Worm (Caenorhabditis elegans) whole organism, L3 larva: ENCODE data around the gene H01G02.1.
"Not testable (repeated sequence)": the region's sequence is repeated elsewhere in the genome, so short reads cannot be mapped to it uniquely, and the experiment has no call there.

Source experiments
- R02D3.7 ChIP-seq: fragments of 150-350 bp; optimal IDR thresholded peaks from 2 replicates; lab custom pipeline; 2014; ENCODE audit warnings: missing biosample characterization, missing genetic modification characterization
- ZK546.5 ChIP-seq: sonication (generic microtip); optimal IDR thresholded peaks from 2 replicates; lab custom pipeline; 2017; ENCODE audit warnings: missing biosample characterization, missing genetic modification characterization
- aly-2 ChIP-seq: fragments of 150-350 bp; optimal IDR thresholded peaks from 2 replicates; lab custom pipeline; 2014; ENCODE audit warnings: missing biosample characterization, missing genetic modification characterization
- ceh-16 ChIP-seq: sonication (generic microtip); optimal IDR thresholded peaks from 2 replicates; lab custom pipeline; 2017; ENCODE audit warnings: missing biosample characterization, missing genetic modification characterization
- ceh-28 ChIP-seq: fragments of 150-350 bp; optimal IDR thresholded peaks from 2 replicates; lab custom pipeline; 2014; ENCODE audit warnings: missing biosample characterization, missing genetic modification reagents, missing genetic modification characterization
- ceh-82 ChIP-seq: fragments of 150-350 bp; optimal IDR thresholded peaks from 2 replicates; lab custom pipeline; 2014; ENCODE audit warnings: missing biosample characterization, missing genetic modification characterization
- daf-12 ChIP-seq: fragments of 150-350 bp; optimal IDR thresholded peaks from 2 replicates; lab custom pipeline; 2014; ENCODE audit warnings: missing biosample characterization, missing genetic modification reagents, missing genetic modification characterization
- egl-27 ChIP-seq: sonication (generic microtip); optimal IDR thresholded peaks from 4 replicates; lab custom pipeline; 2017; ENCODE audit warnings: missing biosample characterization, missing genetic modification reagents, missing genetic modification characterization
- egl-5 ChIP-seq: fragments of 150-350 bp; optimal IDR thresholded peaks from 2 replicates; lab custom pipeline; 2017; ENCODE audit warnings: missing biosample characterization, missing genetic modification reagents, missing genetic modification characterization, inconsistent platforms
- elt-1 ChIP-seq: fragments of 150-350 bp; optimal IDR thresholded peaks from 2 replicates; lab custom pipeline; 2014; ENCODE audit warnings: missing biosample characterization, missing genetic modification characterization
- elt-2 ChIP-seq: sonication (generic microtip); optimal IDR thresholded peaks from 2 replicates; lab custom pipeline; 2016; ENCODE audit warnings: missing genetic modification reagents, mild to moderate bottlenecking, missing genetic modification characterization, missing compliant biosample characterization
- elt-3 ChIP-seq, 3 experiments: fragments of 150-350 bp in 1 of 3; sonication (generic microtip) in 2 of 3; optimal IDR thresholded peaks; 2 replicates in 2 of 3; 4 replicates in 1 of 3; lab custom pipeline; 2014 to 2017; ENCODE audit warnings: missing biosample characterization in 3 of 3, missing genetic modification characterization in 3 of 3
- eor-1 ChIP-seq, 2 experiments: fragments of 150-350 bp; optimal IDR thresholded peaks; 2 replicates each; lab custom pipeline; 2014 to 2018; ENCODE audit warnings: missing biosample characterization in 2 of 2, missing genetic modification characterization in 2 of 2
- hmg-11 ChIP-seq: sonication (generic microtip); optimal IDR thresholded peaks from 2 replicates; lab custom pipeline; 2016; ENCODE audit warnings: missing genetic modification characterization, missing compliant biosample characterization
- jun-1 ChIP-seq: fragments of 150-350 bp; optimal IDR thresholded peaks from 2 replicates; lab custom pipeline; 2014; ENCODE audit warnings: missing biosample characterization, missing genetic modification reagents, missing genetic modification characterization
- lin-15B ChIP-seq: fragments of 150-350 bp; optimal IDR thresholded peaks from 2 replicates; lab custom pipeline; 2014; ENCODE audit warnings: missing biosample characterization, missing genetic modification characterization
- lin-39 ChIP-seq: fragments of 150-350 bp; optimal IDR thresholded peaks from 2 replicates; lab custom pipeline; 2018; ENCODE audit warnings: missing biosample characterization, missing genetic modification reagents, missing genetic modification characterization
- lsy-12 ChIP-seq: sonication (generic microtip); optimal IDR thresholded peaks from 2 replicates; lab custom pipeline; 2016; ENCODE audit warnings: mild to moderate bottlenecking, missing genetic modification characterization, missing compliant biosample characterization
- mdl-1 ChIP-seq: fragments of 150-350 bp; optimal IDR thresholded peaks from 2 replicates; lab custom pipeline; 2014; ENCODE audit warnings: missing biosample characterization, missing genetic modification characterization
- mml-1 ChIP-seq: fragments of 150-350 bp; sonication (generic microtip); optimal IDR thresholded peaks from 3 replicates; lab custom pipeline; 2014; ENCODE audit warnings: missing biosample characterization, missing genetic modification characterization
- nfya-1 ChIP-seq: sonication (generic microtip); optimal IDR thresholded peaks from 2 replicates; lab custom pipeline; 2017; ENCODE audit warnings: missing genetic modification characterization, mild to moderate bottlenecking, missing compliant biosample characterization, antibody characterized with exemption, moderate library complexity; ENCODE audit not compliant: insufficient read depth
- nhr-23 ChIP-seq: fragments of 150-350 bp; optimal IDR thresholded peaks from 2 replicates; lab custom pipeline; 2014; ENCODE audit warnings: missing biosample characterization, missing genetic modification reagents, missing genetic modification characterization
- nhr-237 ChIP-seq: fragments of 150-350 bp; optimal IDR thresholded peaks from 2 replicates; lab custom pipeline; 2014; ENCODE audit warnings: missing biosample characterization, missing genetic modification characterization
- nhr-28 ChIP-seq: fragments of 150-350 bp; optimal IDR thresholded peaks from 2 replicates; lab custom pipeline; 2014; ENCODE audit warnings: missing biosample characterization, missing genetic modification characterization
- nhr-67 ChIP-seq: fragments of 150-350 bp; optimal IDR thresholded peaks from 2 replicates; lab custom pipeline; 2014; ENCODE audit warnings: missing biosample characterization, missing genetic modification characterization
- nhr-77 ChIP-seq: fragments of 150-350 bp; optimal IDR thresholded peaks from 2 replicates; lab custom pipeline; 2014; ENCODE audit warnings: missing biosample characterization, missing genetic modification characterization
- pha-4 ChIP-seq: fragments of 150-350 bp; optimal IDR thresholded peaks from 2 replicates; lab custom pipeline; 2014; ENCODE audit warnings: missing biosample characterization, missing genetic modification reagents, missing genetic modification characterization
- pqm-1 ChIP-seq: fragments of 150-350 bp; optimal IDR thresholded peaks from 2 replicates; lab custom pipeline; 2017; ENCODE audit warnings: missing biosample characterization, missing genetic modification characterization, inconsistent platforms
- snpc-4 ChIP-seq: fragments of 150-350 bp; optimal IDR thresholded peaks from 2 replicates; lab custom pipeline; 2014; ENCODE audit warnings: missing biosample characterization, missing genetic modification characterization
- unc-39 ChIP-seq: sonication (generic microtip); optimal IDR thresholded peaks from 4 replicates; lab custom pipeline; 2017; ENCODE audit warnings: missing biosample characterization, missing genetic modification characterization
- unc-62 ChIP-seq: fragments of 150-350 bp; sonication (generic microtip); optimal IDR thresholded peaks from 4 replicates; lab custom pipeline; 2014; ENCODE audit warnings: missing biosample characterization, missing genetic modification reagents, missing genetic modification characterization

H01G02.1 gene

DNA sequence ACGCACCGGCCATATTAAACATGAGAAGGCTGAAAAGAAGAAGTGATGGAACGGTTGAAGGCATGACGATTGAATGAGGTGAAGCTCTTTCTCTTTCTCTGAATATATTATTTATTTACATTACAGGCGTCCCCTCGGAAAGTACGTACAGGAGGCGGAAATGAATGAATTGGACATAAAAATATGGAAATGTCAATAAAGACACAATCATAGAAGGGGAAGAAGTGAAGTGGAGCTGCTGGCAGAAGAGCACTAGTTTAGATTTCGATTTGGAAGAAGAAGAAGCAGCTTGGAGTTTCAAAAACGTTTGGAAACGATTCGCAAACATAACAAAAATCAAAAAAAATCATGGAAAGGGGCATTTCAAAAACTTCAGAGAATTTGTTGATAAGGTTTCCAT is at the start of gene H01G02.1:
TSS of gene H01G02.1 (minus strand) at position 101 of the 400 bp plus-strand sequence.
- TF ChIP-seq elt-3 (tag; optimal IDR thresholded peaks at IDR 0.05; lab: Kevin White, UChicago) (no peak), lsy-12 (tag; lab: Kevin White, UChicago) (no peak), egl-27 (tag; lab: Kevin White, UChicago) (no peak), lin-15B (no peak), lin-39 (no peak), snpc-4 (tag; lab: Kevin White, UChicago) (no peak), nfya-1 (tag; lab: Kevin White, UChicago) (no peak), pha-4 (no peak), ceh-28 (tag; lab: Kevin White, UChicago) (no peak), jun-1 (tag; lab: Kevin White, UChicago) (no peak), nhr-237 (no peak), egl-5 (no peak), elt-2 (tag; lab: Kevin White, UChicago) (no peak), ZK546.5 (no peak)

DNA sequence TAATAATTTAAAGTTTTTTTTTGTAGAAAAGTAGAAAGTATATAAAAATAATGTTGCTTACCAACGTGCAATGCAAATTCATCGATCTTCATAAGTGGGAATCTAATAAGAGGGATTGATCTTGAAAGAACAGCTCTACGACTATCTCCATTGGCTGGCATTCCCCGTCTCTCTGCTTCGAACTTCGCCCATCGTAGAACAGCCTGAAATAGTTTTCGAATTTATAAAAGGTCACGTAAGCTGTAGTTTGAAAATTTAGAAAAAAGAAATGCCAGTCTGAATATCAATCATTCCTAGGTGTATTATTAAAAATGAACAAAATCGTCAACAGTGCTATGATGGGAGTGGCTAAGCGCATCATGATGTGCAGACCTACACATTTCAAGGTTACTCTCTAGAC is 47.9 kb upstream of the H01G02.1 start, which contains the start of gene F38H4.5:
TSS of gene F38H4.5 (plus strand) at position 301 of the 400 bp plus-strand sequence.
- no peak for TF ChIP-seq eor-1 (tag; optimal IDR thresholded peaks at IDR 0.05; lab: Kevin White, UChicago)

- TF ChIP-seq hmg-11 (tag; lab: Kevin White, UChicago) = no peak
- no peak for TF ChIP-seq R02D3.7 (tag; lab: Kevin White, UChicago)
- no peak for TF ChIP-seq lin-39
- no peak for TF ChIP-seq mml-1 (tag; lab: Kevin White, UChicago)
- no peak for TF ChIP-seq aly-2
- no peak for TF ChIP-seq ceh-16 (tag; lab: Kevin White, UChicago)
- TF ChIP-seq unc-62 = no peak
- TF ChIP-seq unc-39 (tag; lab: Kevin White, UChicago) = no peak
- TF ChIP-seq pqm-1 (tag; lab: Kevin White, UChicago) = no peak
- TF ChIP-seq nhr-67 (tag; lab: Kevin White, UChicago) = no peak
- no peak for TF ChIP-seq lin-15B
- TF ChIP-seq daf-12 (tag; lab: Kevin White, UChicago) = no peak
Observed at ce11 chrIV:11847771-11848312, 43.9 kb upstream of the H01G02.1 start, which contains the start of the genes F38H4.6 and F38H4.4. F38H4.6 (minus strand) TSS chrIV:11847871. F38H4.4 (plus strand) TSS chrIV:11848262.

DNA sequence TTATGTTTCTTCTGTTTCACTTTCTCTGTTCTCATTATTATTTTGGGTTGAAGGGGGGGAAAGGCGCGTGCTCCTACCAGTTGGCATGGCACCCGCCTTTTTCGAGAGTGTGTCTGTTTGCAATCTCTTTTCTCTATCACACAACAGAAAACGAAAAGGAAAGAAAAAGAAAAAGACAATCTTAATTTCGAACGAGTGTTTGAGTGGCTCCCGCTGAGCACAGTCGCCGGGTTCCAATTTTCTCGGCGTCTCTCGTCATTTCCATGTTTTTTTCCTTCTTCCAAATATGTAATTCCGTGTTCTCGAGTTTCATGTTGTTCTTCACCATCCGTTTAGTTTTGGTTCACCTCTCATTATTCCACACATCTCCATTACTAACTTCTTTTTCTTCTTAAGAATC is 38.2 kb upstream of the H01G02.1 start, which contains the start of gene F38H4.3:
TSS of gene F38H4.3 (plus strand) at position 301 of the 400 bp plus-strand sequence.
- TF ChIP-seq snpc-4 (tag; lab: Kevin White, UChicago) (no peak), pha-4 (peak; percentile 56)

- no peak for TF ChIP-seq mdl-1 (tag; lab: Kevin White, UChicago)
- TF ChIP-seq egl-5 = no peak
- TF ChIP-seq nhr-23 (tag; lab: Kevin White, UChicago) = no peak
- no peak for TF ChIP-seq nhr-28 (tag; lab: Kevin White, UChicago)
- TF ChIP-seq nhr-77 = no peak
- TF ChIP-seq ceh-82 = no peak
Observed at ce11 chrIV:11838657-11839056, 34.7 kb upstream of the H01G02.1 start, which contains the start of gene fbxb-3. fbxb-3 (plus strand) TSS chrIV:11838957.

DNA sequence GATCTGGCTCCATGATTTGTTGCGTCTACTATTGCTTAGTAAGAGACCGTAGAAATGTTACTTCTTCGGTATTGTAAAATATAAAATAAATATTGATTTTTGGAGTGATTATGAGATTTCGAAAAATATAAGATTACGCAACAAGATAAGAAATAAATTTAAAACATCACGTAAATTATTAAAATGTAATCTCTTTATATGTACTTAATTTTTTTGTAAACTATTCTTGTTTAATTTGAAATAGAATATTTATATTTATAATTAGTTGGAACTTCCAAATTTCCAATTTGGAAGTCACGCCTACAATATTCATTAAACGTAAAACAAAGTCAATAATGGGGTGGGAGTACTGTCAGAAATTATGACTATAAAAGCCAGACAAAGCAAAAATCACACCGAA is 29.5 kb upstream of the H01G02.1 start, which contains the start of gene M117.4:
TSS of gene M117.4 (minus strand) at position 101 of the 400 bp plus-strand sequence.
- TF ChIP-seq ceh-16 (tag; lab: Kevin White, UChicago) = no peak
- TF ChIP-seq elt-2 (tag; lab: Kevin White, UChicago) = no peak
- no peak for TF ChIP-seq lin-39
- TF ChIP-seq egl-5 = no peak

DNA sequence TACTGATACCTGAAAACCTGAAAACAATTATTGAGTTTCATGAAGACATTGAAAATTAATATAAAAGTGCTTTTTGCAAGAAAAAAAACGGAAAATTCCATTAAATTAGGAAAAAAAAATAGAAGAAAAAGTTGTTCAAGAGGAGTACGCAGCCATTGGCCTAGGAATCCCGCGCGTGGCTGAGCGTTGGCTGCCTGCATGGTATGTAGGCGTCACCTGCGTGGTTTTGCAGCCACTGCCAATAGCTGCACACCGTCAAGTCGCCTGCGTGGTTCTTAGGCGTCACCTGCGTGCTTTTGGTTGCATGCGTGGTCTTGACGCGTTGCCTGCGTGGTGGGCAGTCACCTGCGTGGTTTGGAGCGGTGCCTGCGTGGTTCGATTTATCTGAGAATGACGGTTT is 24.1 kb upstream of the H01G02.1 start, which contains the start of gene M117.6:
TSS of gene M117.6 (minus strand) at position 101 of the 400 bp plus-strand sequence.
- not testable (repeated sequence) for TF ChIP-seq egl-27, elt-1, daf-12 (tag; lab: Kevin White, UChicago)
